Fruit fly (Drosophila melanogaster) whole organism, embryonic: ENCODE results near the gene CG14072.

ENCODE experiments used
- Abd-B ChIP-seq: fragments of 200-800 bp; sonication (Bioruptor generic); optimal IDR thresholded peaks from 2 replicates; lab custom pipeline; 2018; ENCODE audit warnings: missing biosample characterization, mild to moderate bottlenecking, missing genetic modification characterization, moderate library complexity
- CG10959 ChIP-seq: fragments of 200-800 bp; sonication (Bioruptor generic); IDR thresholded peaks from 2 replicates; pipeline ENCODE4 v1.3.6; 2022; ENCODE audit warnings: missing biosample characterization, missing genetic modification characterization
- CG14860 ChIP-seq: fragments of 200-800 bp; sonication (Bioruptor generic); IDR thresholded peaks from 3 replicates; pipeline ENCODE4 v1.3.6; 2022; ENCODE audit warnings: missing biosample characterization, missing genetic modification characterization; ENCODE audit not compliant: partially characterized antibody
- CG15073 ChIP-seq: fragments of 200-800 bp; sonication (Bioruptor generic); optimal IDR thresholded peaks from 2 replicates; lab custom pipeline; 2016; ENCODE audit warnings: missing biosample characterization, missing genetic modification characterization
- CG3065 ChIP-seq: fragments of 200-800 bp; sonication (Bioruptor generic); optimal IDR thresholded peaks from 2 replicates; lab custom pipeline; 2016; ENCODE audit warnings: missing biosample characterization, missing genetic modification characterization
- CG32767 ChIP-seq: fragments of 200-800 bp; sonication (Bioruptor generic); IDR thresholded peaks from 2 replicates; pipeline ENCODE4 v1.3.6; 2022; ENCODE audit warnings: missing biosample characterization, missing genetic modification characterization
- CG4282 ChIP-seq: fragments of 200-800 bp; sonication (Bioruptor generic); optimal IDR thresholded peaks from 2 replicates; lab custom pipeline; 2016; ENCODE audit warnings: missing biosample characterization, missing genetic modification characterization
- CG6654 ChIP-seq: fragments of 200-800 bp; sonication (Bioruptor generic); optimal IDR thresholded peaks from 2 replicates; lab custom pipeline; 2017; ENCODE audit warnings: missing biosample characterization, mild to moderate bottlenecking, missing genetic modification characterization
- CG7839 ChIP-seq: fragments of 200-800 bp; sonication (Bioruptor generic); optimal IDR thresholded peaks from 3 replicates; lab custom pipeline; 2018; ENCODE audit warnings: missing biosample characterization, mild to moderate bottlenecking, missing genetic modification characterization, moderate library complexity
- CG8290 ChIP-seq, 3 experiments: fragments of 200-800 bp; sonication (Bioruptor generic); optimal IDR thresholded peaks; 2 replicates each; lab custom pipeline; 2016 to 2019; ENCODE audit warnings: missing biosample characterization in 3 of 3, missing genetic modification characterization in 3 of 3, mild to moderate bottlenecking in 2 of 3, moderate library complexity in 1 of 3
- CG9797 ChIP-seq: fragments of 200-800 bp; sonication (Bioruptor generic); optimal IDR thresholded peaks from 3 replicates; lab custom pipeline; 2018; ENCODE audit warnings: missing biosample characterization, mild to moderate bottlenecking, missing genetic modification characterization
- Fer1 ChIP-seq: fragments of 200-800 bp; sonication (Bioruptor generic); optimal IDR thresholded peaks from 2 replicates; lab custom pipeline; 2017; ENCODE audit warnings: missing biosample characterization, mild to moderate bottlenecking, missing genetic modification characterization
- GATAe ChIP-seq: fragments of 200-800 bp; sonication (Bioruptor generic); conservative IDR thresholded peaks from 2 replicates; pipeline ENCODE4 v1.3.6; 2022; ENCODE audit warnings: missing biosample characterization, missing genetic modification characterization
- HLH4C ChIP-seq: fragments of 200-800 bp; sonication (Bioruptor generic); IDR thresholded peaks from 3 replicates; pipeline ENCODE4 v1.3.6; 2022; ENCODE audit warnings: missing biosample characterization, missing genetic modification characterization; ENCODE audit not compliant: partially characterized antibody
- HLHmδ ChIP-seq: fragments of 200-800 bp; sonication (Bioruptor generic); optimal IDR thresholded peaks from 2 replicates; lab custom pipeline; 2018; ENCODE audit warnings: missing biosample characterization, mild to moderate bottlenecking, missing genetic modification characterization, moderate library complexity
- Hand ChIP-seq: fragments of 200-800 bp; sonication (Bioruptor generic); optimal IDR thresholded peaks from 2 replicates; lab custom pipeline; 2017; ENCODE audit warnings: mild to moderate bottlenecking, missing biosample characterization, missing genetic modification reagents, missing genetic modification characterization
- Hr78 ChIP-seq, 2 experiments: fragments of 200-800 bp in 1 of 2; fragments of >200 bp in 1 of 2; sonication (Bioruptor generic) in 1 of 2; optimal IDR thresholded peaks; 2 replicates each; lab custom pipeline; 2017 to 2019; ENCODE audit warnings: missing biosample characterization in 2 of 2, missing genetic modification characterization in 2 of 2, mild to moderate bottlenecking in 1 of 2, moderate library complexity in 1 of 2
- Mad ChIP-seq: fragments of 200-800 bp; sonication (Bioruptor generic); optimal IDR thresholded peaks from 2 replicates; lab custom pipeline; 2016; ENCODE audit warnings: missing biosample characterization, missing genetic modification characterization
- Mes4 ChIP-seq: fragments of 200-800 bp; sonication (Bioruptor generic); optimal IDR thresholded peaks from 2 replicates; lab custom pipeline; 2016; ENCODE audit warnings: missing biosample characterization, missing genetic modification characterization
- Pdp1 ChIP-seq, 2 experiments: fragments of 200-800 bp; sonication (Bioruptor generic); optimal IDR thresholded peaks; 3 replicates each; lab custom pipeline; 2016; ENCODE audit warnings: missing biosample characterization in 2 of 2, missing genetic modification characterization in 2 of 2, mild to moderate bottlenecking in 1 of 2, moderate library complexity in 1 of 2
- Six4 ChIP-seq: fragments of 200-800 bp; sonication (Bioruptor generic); optimal IDR thresholded peaks from 2 replicates; lab custom pipeline; 2016; ENCODE audit warnings: missing biosample characterization, missing genetic modification characterization
- Ssrp ChIP-seq: fragments of 200-800 bp; sonication (Bioruptor generic); optimal IDR thresholded peaks from 2 replicates; lab custom pipeline; 2018; ENCODE audit warnings: missing biosample characterization, mild to moderate bottlenecking, missing genetic modification characterization, moderate library complexity
- Vsx1 ChIP-seq: fragments of 200-800 bp; sonication (Bioruptor generic); optimal IDR thresholded peaks from 2 replicates; lab custom pipeline; 2017; ENCODE audit warnings: missing biosample characterization, mild to moderate bottlenecking, missing genetic modification characterization, missing genetic modification reagents
- amos ChIP-seq: fragments of 200-800 bp; sonication (Bioruptor generic); IDR thresholded peaks from 2 replicates; pipeline ENCODE4 v1.3.6; 2022; ENCODE audit warnings: missing biosample characterization, missing genetic modification characterization; ENCODE audit not compliant: partially characterized antibody
- br ChIP-seq: fragments of >200 bp; optimal IDR thresholded peaks from 2 replicates; lab custom pipeline; 2017
- cad ChIP-seq: fragments of >200 bp; optimal IDR thresholded peaks from 2 replicates; lab custom pipeline; 2017; ENCODE audit warnings: missing biosample characterization, missing genetic modification characterization
- dan ChIP-seq: fragments of 200-800 bp; sonication (Bioruptor generic); IDR thresholded peaks from 2 replicates; pipeline ENCODE4 v1.3.6; 2022; ENCODE audit warnings: missing biosample characterization, missing genetic modification characterization
- dm ChIP-seq: fragments of 200-800 bp; sonication (Bioruptor generic); optimal IDR thresholded peaks from 3 replicates; lab custom pipeline; 2016; ENCODE audit warnings: missing biosample characterization, missing genetic modification characterization
- emc ChIP-seq: fragments of 200-800 bp; sonication (Bioruptor generic); optimal IDR thresholded peaks from 2 replicates; lab custom pipeline; 2016; ENCODE audit warnings: missing biosample characterization, missing genetic modification characterization
- ems ChIP-seq: fragments of 200-800 bp; sonication (Bioruptor generic); optimal IDR thresholded peaks from 3 replicates; lab custom pipeline; 2016; ENCODE audit warnings: missing biosample characterization, missing genetic modification characterization
- esg ChIP-seq: fragments of 200-800 bp; sonication (Bioruptor generic); conservative IDR thresholded peaks from 2 replicates; pipeline ENCODE4 v1.3.6; 2022; ENCODE audit warnings: missing biosample characterization, missing genetic modification characterization
- eve ChIP-seq, 2 experiments: fragments of >200 bp; optimal IDR thresholded peaks; 2 replicates each; lab custom pipeline; 2017; ENCODE audit warnings: missing biosample characterization in 2 of 2, missing genetic modification characterization in 2 of 2
- ewg ChIP-seq: fragments of 200-800 bp; sonication (Bioruptor generic); optimal IDR thresholded peaks from 3 replicates; lab custom pipeline; 2017; ENCODE audit warnings: mild to moderate bottlenecking, missing biosample characterization, missing genetic modification reagents, missing genetic modification characterization
- exex ChIP-seq: fragments of 200-800 bp; sonication (Bioruptor generic); optimal IDR thresholded peaks from 4 replicates; lab custom pipeline; 2018; ENCODE audit warnings: missing biosample characterization, mild to moderate bottlenecking, missing genetic modification characterization, moderate library complexity
- grn ChIP-seq: fragments of 200-800 bp; sonication (Bioruptor generic); optimal IDR thresholded peaks from 3 replicates; lab custom pipeline; 2017; ENCODE audit warnings: missing biosample characterization, missing genetic modification characterization
- gro ChIP-seq: fragments of 200-800 bp; sonication (Bioruptor generic); optimal IDR thresholded peaks from 2 replicates; lab custom pipeline; 2016; ENCODE audit warnings: missing biosample characterization, missing genetic modification characterization
- hkb ChIP-seq, 2 experiments: fragments of 200-800 bp in 1 of 2; fragments of >200 bp in 1 of 2; sonication (Bioruptor generic) in 1 of 2; IDR thresholded peaks in 1 of 2; optimal IDR thresholded peaks in 1 of 2; 2 replicates each; pipeline versions ENCODE4 v1.3.6 to Lab custom; 2017 to 2022; ENCODE audit warnings: missing biosample characterization in 1 of 2, missing genetic modification characterization in 1 of 2
- inv ChIP-seq: fragments of 200-800 bp; sonication (Bioruptor generic); IDR thresholded peaks from 2 replicates; pipeline ENCODE4 v1.3.6; 2022; ENCODE audit warnings: missing biosample characterization, missing genetic modification characterization; ENCODE audit not compliant: partially characterized antibody
- ken ChIP-seq: fragments of 200-800 bp; sonication (Bioruptor generic); IDR thresholded peaks from 3 replicates; pipeline ENCODE4 v1.3.6; 2022; ENCODE audit warnings: missing biosample characterization, missing genetic modification characterization
- lab ChIP-seq: fragments of 200-800 bp; sonication (Bioruptor generic); optimal IDR thresholded peaks from 3 replicates; lab custom pipeline; 2017; ENCODE audit warnings: missing biosample characterization, missing genetic modification characterization, mild to moderate bottlenecking, moderate library complexity, missing genetic modification reagents
- mam ChIP-seq: fragments of 200-800 bp; sonication (Bioruptor generic); optimal IDR thresholded peaks from 3 replicates; lab custom pipeline; 2016; ENCODE audit warnings: missing biosample characterization, missing genetic modification characterization
- nerfin-2 ChIP-seq: fragments of 200-800 bp; sonication (Bioruptor generic); IDR thresholded peaks from 2 replicates; pipeline ENCODE4 v1.3.6; 2022; ENCODE audit warnings: missing biosample characterization, missing genetic modification characterization; ENCODE audit not compliant: partially characterized antibody
- p53 ChIP-seq: fragments of 200-800 bp; sonication (Bioruptor generic); optimal IDR thresholded peaks from 2 replicates; lab custom pipeline; 2016; ENCODE audit warnings: missing biosample characterization, missing genetic modification characterization
- pho ChIP-seq: fragments of 200-800 bp; sonication (Bioruptor generic); optimal IDR thresholded peaks from 2 replicates; lab custom pipeline; 2016; ENCODE audit warnings: missing biosample characterization, missing genetic modification characterization
- run ChIP-seq: fragments of 200-800 bp; sonication (Bioruptor generic); optimal IDR thresholded peaks from 3 replicates; lab custom pipeline; 2018; ENCODE audit warnings: missing biosample characterization, mild to moderate bottlenecking, missing genetic modification characterization
- sisA ChIP-seq: fragments of 200-800 bp; sonication (Bioruptor generic); IDR thresholded peaks from 2 replicates; pipeline ENCODE4 v1.3.6; 2022; ENCODE audit warnings: missing biosample characterization, missing genetic modification characterization
- sna ChIP-seq: fragments of 200-800 bp; sonication (Bioruptor generic); IDR thresholded peaks from 2 replicates; pipeline ENCODE4 v1.3.6; 2022; ENCODE audit warnings: missing biosample characterization, missing genetic modification characterization; ENCODE audit not compliant: partially characterized antibody
- trh ChIP-seq: fragments of 200-800 bp; sonication (Bioruptor generic); optimal IDR thresholded peaks from 2 replicates; lab custom pipeline; 2016; ENCODE audit warnings: missing biosample characterization, missing genetic modification characterization
- wdn ChIP-seq: fragments of 200-800 bp; sonication (Bioruptor generic); IDR thresholded peaks from 2 replicates; pipeline ENCODE4 v1.3.6; 2022; ENCODE audit warnings: missing biosample characterization, missing genetic modification characterization

Gene CG14072

dm6 chr2L:10987370-10987853 lies 51.0 kb downstream of the CG14072 start, which contains the start of the genes piwi and CG12253 (continued):
- no peak for TF ChIP-seq ems (GFP tag; lab: Kevin White, UChicago)
- peak; percentile 31 for TF ChIP-seq CG9797
- no peak for TF ChIP-seq lab (GFP tag; lab: Kevin White, UChicago)
- TF ChIP-seq eve (GFP tag; optimal IDR thresholded peaks at IDR 0.05; lab: Kevin White, UChicago) = no peak
- TF ChIP-seq CG3065 = peak; percentile 53
- TF ChIP-seq Vsx1 = no peak
- TF ChIP-seq mam (GFP tag; lab: Kevin White, UChicago) = peak; percentile 25
- TF ChIP-seq CG32767 (GFP tag; lab: Robert Waterston, UW) = peak; percentile 81; the same call in 1 of the 2 replicates
- TF ChIP-seq CG15073 (GFP tag; lab: Kevin White, UChicago) = peak; percentile 26
- TF ChIP-seq grn = no peak
- peak; percentile 33 for TF ChIP-seq CG8290 (GFP tag; optimal IDR thresholded peaks at IDR 0.05; lab: Kevin White, UChicago)
- no peak for TF ChIP-seq CG8290 (tag; optimal IDR thresholded peaks at IDR 0.05; lab: Kevin White, UChicago)
- no peak for TF ChIP-seq CG7839 (tag; lab: Kevin White, UChicago)
- TF ChIP-seq CG6654 = no peak
- no peak for TF ChIP-seq HLH4C (GFP tag; lab: Robert Waterston, UW)
- peak; percentile 61; the same call in 1 of the 2 replicates for TF ChIP-seq wdn
- TF ChIP-seq Six4 (GFP tag; lab: Kevin White, UChicago) = peak; percentile 37
- peak; percentile 75 for TF ChIP-seq esg (GFP tag; lab: Robert Waterston, UW)
- TF ChIP-seq HLHmδ = no peak
- TF ChIP-seq nerfin-2 (GFP tag; lab: Robert Waterston, UW) = no peak
- TF ChIP-seq hkb (optimal IDR thresholded peaks at IDR 0.05; lab: Kevin White, UChicago) = no peak
- peak; percentile 21; the same call in 1 of the 2 replicates for TF ChIP-seq hkb (GFP tag; IDR thresholded peaks at IDR 0.05; lab: Robert Waterston, UW)
- no peak for TF ChIP-seq amos (GFP tag; lab: Robert Waterston, UW)
- no peak for TF ChIP-seq cad (GFP tag; lab: Kevin White, UChicago)
- no peak for TF ChIP-seq GATAe (GFP tag; lab: Robert Waterston, UW)
- TF ChIP-seq emc (GFP tag; lab: Kevin White, UChicago) = no peak
- no peak for TF ChIP-seq run (tag; lab: Kevin White, UChicago)
- no peak for TF ChIP-seq Abd-B (GFP tag; lab: Kevin White, UChicago)
- no peak for TF ChIP-seq Pdp1 (GFP tag; optimal IDR thresholded peaks at IDR 0.05; lab: Kevin White, UChicago)
- TF ChIP-seq Mad (GFP tag; lab: Kevin White, UChicago) = no peak
- no peak for TF ChIP-seq CG4282 (GFP tag; lab: Kevin White, UChicago)
- TF ChIP-seq sna (GFP tag; lab: Robert Waterston, UW) = 0 out of 2 replicates have a peak, but pooled peaks have one; percentile 16
- TF ChIP-seq Hr78 (GFP tag; optimal IDR thresholded peaks at IDR 0.05; lab: Kevin White, UChicago) = no peak
- TF ChIP-seq inv (GFP tag; lab: Robert Waterston, UW) = no peak
- TF ChIP-seq Hand (GFP tag; lab: Kevin White, UChicago) = peak; percentile 25
- TF ChIP-seq dan (GFP tag; lab: Robert Waterston, UW) = no peak
- no peak for TF ChIP-seq p53 (GFP tag; lab: Kevin White, UChicago)
- no peak for TF ChIP-seq br (lab: Kevin White, UChicago)
- no peak for TF ChIP-seq CG14860
- peak; percentile 33; the same call in 1 of the 2 replicates for TF ChIP-seq CG10959 (GFP tag; lab: Robert Waterston, UW)
- peak; percentile 64 for TF ChIP-seq pho (GFP tag; lab: Kevin White, UChicago)
- TF ChIP-seq exex (tag; lab: Kevin White, UChicago) = no peak
- no peak for TF ChIP-seq Mes4
- TF ChIP-seq Ssrp (tag; lab: Kevin White, UChicago) = peak; percentile 94
- TF ChIP-seq dm (GFP tag; lab: Kevin White, UChicago) = peak; percentile 33
- no peak for TF ChIP-seq sisA (GFP tag; lab: Robert Waterston, UW)
- peak; percentile 64 for TF ChIP-seq ewg (GFP tag; lab: Kevin White, UChicago)
- peak; percentile 20 for TF ChIP-seq Fer1 (GFP tag; lab: Kevin White, UChicago)
- TF ChIP-seq ken = no peak; the same call in 1 of the 3 replicates
- TF ChIP-seq gro (GFP tag; lab: Kevin White, UChicago) = no peak
- peak; percentile 63 for TF ChIP-seq trh (GFP tag; lab: Kevin White, UChicago)
